Worm (Caenorhabditis elegans): ENCODE measurements around the gene JC8.4.

- no peak for TF ChIP-seq fkh-10 (GFP tag; optimal IDR thresholded peaks at IDR 0.05)
- TF ChIP-seq pha-4 (tag; optimal IDR thresholded peaks at IDR 0.05) = peak; percentile 45
- TF ChIP-seq ztf-4 (tag; optimal IDR thresholded peaks at IDR 0.05) = no peak
- no peak for TF ChIP-seq skn-1 (tag; optimal IDR thresholded peaks at IDR 0.05)
- TF ChIP-seq elt-2 (tag; optimal IDR thresholded peaks at IDR 0.05) = no peak
- no peak for TF ChIP-seq snpc-4 (tag; optimal IDR thresholded peaks at IDR 0.05)
- TF ChIP-seq sea-2 (GFP tag; optimal IDR thresholded peaks at IDR 0.05) = no peak
- TF ChIP-seq nhr-77 (tag; optimal IDR thresholded peaks at IDR 0.05) = no peak
- TF ChIP-seq fos-1 (tag; optimal IDR thresholded peaks at IDR 0.05) = no peak
- TF ChIP-seq ceh-82 (tag; optimal IDR thresholded peaks at IDR 0.05) = no peak
- no peak for TF ChIP-seq ztf-11 (tag; optimal IDR thresholded peaks at IDR 0.05)
- no peak for TF ChIP-seq R02D3.7 (tag; optimal IDR thresholded peaks at IDR 0.05)
- no peak for TF ChIP-seq egl-27 (tag; optimal IDR thresholded peaks at IDR 0.05)
- TF ChIP-seq unc-39 (tag; optimal IDR thresholded peaks at IDR 0.05) = no peak
Observed at ce11 chrIV:13289321-13289720, 45.8 kb downstream of the JC8.4 start, which contains the start of gene Y67H2A.10.
